Worm (Caenorhabditis elegans) whole organism, L4 larva: ENCODE data around the gene Y45G5AM.6.

Source experiments
- F10B5.3 ChIP-seq: sonication (generic microtip); optimal IDR thresholded peaks from 2 replicates; lab custom pipeline; 2016; ENCODE audit warnings: mild to moderate bottlenecking, missing genetic modification characterization, missing compliant biosample characterization
- ctbp-1 ChIP-seq: fragments of 200-800 bp; sonication (Bioruptor generic); IDR thresholded peaks from 2 replicates; pipeline ENCODE4 v1.3.6; 2022; ENCODE audit warnings: missing genetic modification reagents, missing genetic modification characterization, missing compliant biosample characterization

ce11 chrV:4101567-4101966 is 50.5 kb downstream of the Y45G5AM.6 start, which contains the start of gene srj-40:
- TF ChIP-seq ctbp-1 (GFP tag; lab: Robert Waterston, UW) (no peak), F10B5.3 (no peak)
